Fruit fly (Drosophila melanogaster): ENCODE data around the gene Cpr78Cc.

The Cpr78Cc gene

DNA sequence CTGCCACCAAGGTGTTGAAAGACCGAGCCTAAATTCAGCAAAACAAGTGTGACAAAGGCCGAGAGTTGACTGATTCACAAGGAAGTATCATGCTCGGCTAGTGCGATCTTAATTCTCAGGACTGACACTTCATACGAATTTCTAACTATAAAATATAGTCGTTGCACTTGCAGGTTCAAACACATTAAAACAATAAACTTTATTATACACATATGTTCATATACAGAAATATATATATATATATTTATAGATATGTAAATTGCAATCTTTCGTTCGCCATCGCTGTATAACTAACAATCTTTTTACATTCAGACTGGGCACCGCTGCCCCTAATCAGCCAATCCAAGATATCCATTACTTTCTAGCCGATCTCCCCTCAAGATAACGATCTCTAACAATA lies 29.9 kb upstream of the Cpr78Cc start, which contains the start of gene CG9389:
TSS of gene CG9389 (minus strand) at position 101 of the 400 bp plus-strand sequence.
- TF ChIP-seq CG8478 (optimal IDR thresholded peaks at IDR 0.05) = no peak
- TF ChIP-seq CTCF (optimal IDR thresholded peaks at IDR 0.05) = no peak

DNA sequence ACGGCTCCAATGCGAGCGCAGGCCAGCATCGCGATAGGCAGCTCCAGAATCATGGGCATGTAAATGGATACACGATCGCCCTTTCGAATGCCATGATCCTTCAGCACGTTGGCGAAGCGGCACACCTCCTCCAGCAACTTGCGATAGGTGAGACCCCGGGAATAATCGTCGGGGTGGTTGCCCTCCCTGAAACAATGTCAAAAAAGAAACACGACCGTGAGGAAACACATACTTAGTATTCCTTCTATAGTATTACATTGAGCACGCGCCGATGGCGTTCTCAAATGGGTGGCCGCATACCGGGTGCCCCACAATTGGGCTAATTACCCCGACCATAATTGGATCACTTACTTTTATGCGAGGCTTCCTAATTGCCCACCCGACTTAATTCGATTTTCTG lies 26.9 kb upstream of the Cpr78Cc start:
- TF ChIP-seq CTCF (optimal IDR thresholded peaks at IDR 0.05) = no peak
- no peak for TF ChIP-seq CG8478 (optimal IDR thresholded peaks at IDR 0.05)

DNA sequence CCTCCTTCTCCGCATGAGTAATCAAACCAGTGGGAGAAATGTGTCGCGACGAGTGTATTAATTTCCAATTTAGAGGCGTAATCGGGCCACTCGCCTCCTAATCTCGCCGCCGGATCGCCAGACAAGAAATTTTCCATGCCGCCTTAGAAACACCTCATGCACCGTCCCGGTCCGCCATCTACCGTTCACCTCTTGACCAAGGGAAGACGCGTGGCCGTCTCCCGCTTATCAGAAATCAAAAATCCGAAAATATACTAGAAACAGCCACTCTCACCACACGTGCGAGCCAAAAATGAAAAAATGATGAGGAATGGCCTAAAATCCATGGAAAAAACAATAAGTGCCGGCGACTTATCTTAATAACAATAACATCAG lies 24.5 kb upstream of the Cpr78Cc start:
- TF ChIP-seq CG8478 (optimal IDR thresholded peaks at IDR 0.05) = no peak
- peak; percentile 21 to 29 for TF ChIP-seq CTCF (optimal IDR thresholded peaks at IDR 0.05)

DNA sequence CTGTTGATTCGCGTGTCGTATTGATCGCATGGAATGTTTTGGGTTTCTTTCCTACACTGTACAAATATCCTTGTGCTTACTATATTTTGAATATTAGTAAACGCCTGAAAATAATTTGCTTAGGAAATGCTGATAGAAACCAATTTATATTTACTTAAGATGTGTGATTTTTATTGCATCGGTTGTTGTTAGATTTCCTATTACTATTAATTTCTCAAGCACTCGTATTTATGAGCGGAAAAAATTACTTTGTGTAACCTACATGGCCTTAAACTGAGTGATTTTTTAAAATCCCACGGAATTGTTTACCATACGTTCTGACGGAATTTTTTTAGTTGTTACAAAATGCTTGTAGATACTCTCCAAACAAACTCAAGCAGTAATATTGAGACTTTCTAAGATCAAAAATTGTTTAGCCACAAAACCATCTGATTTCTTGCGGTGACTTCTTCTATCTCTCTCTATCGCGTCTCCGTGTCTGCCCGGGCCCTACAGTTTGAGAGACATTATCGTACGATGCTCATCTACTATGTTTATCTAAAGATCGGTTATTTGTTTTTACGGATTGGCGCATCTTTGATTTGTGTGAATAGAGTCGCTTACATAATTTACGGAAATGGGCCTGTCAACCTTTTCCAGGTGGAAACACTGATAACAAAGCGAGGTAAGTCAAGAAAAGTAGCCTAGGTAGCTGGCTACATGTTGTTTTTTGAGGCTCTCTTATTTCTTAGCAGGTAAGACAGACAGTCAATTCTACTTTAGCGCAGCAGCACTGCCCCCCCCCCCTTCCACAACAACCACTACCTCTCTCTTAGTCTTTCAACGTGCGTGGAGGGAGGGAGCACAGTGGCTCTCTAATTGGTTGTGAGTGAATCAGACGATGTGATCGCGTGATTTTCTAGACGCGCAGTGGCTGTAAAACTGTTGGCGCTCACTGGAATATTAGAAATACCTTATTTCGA lies 23.8 kb upstream of the Cpr78Cc start:
- TF ChIP-seq CG8478 (optimal IDR thresholded peaks at IDR 0.05) (no peak), CTCF (optimal IDR thresholded peaks at IDR 0.05) (no peak)

DNA sequence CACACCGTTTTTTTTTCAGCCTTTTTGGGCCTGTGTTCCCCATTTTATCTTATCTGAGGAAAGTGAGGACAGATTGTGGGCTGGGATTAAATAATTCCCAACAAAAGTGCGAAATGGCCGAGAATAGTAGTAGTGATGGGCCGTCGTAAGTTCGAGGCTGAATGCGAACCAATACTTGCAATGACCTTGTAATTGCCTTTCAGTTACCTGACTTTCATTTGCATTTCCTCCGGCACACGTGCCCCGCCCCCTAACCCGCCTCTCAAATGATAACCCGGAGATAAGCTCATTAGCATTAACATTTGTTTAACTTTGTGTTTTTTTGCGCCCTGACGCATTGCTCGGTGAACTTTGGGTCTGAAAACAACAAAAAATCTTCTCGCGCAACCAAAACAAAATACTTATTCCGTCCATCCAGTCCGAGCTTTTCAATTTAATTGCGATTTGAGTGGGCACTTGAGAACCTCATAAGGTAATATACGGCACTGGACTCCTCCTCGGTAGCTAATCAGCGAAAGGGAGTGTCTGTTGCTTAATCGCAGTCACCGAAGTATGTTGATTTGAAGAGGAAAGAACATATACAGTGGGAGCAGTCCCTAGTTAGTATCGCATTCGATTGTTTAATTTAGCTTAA lies 22.4 kb upstream of the Cpr78Cc start:
- TF ChIP-seq CG8478 (optimal IDR thresholded peaks at IDR 0.05) = no peak
- no peak for TF ChIP-seq CTCF (optimal IDR thresholded peaks at IDR 0.05)

DNA sequence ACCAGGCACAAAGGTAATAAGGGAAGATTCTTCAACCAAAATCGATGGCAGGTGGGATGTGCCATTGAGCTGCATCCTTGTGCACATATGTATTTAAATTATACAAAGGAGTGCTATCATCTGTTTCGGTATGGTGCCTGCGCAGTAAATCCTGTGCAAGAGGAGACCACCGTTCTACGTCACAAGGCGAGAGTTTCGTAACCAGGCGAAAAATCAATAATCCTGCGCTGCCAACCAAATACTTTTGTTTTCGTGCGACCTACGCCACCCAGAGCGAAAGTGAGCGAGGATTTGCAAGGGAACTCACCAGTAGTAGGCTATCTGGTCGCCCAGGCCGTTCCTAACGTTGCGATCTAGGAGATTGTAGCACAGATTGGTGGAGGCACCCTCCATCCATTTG lies 21.2 kb upstream of the Cpr78Cc start:
- no peak for TF ChIP-seq CTCF (optimal IDR thresholded peaks at IDR 0.05)
- TF ChIP-seq CG8478 (optimal IDR thresholded peaks at IDR 0.05) = no peak

DNA sequence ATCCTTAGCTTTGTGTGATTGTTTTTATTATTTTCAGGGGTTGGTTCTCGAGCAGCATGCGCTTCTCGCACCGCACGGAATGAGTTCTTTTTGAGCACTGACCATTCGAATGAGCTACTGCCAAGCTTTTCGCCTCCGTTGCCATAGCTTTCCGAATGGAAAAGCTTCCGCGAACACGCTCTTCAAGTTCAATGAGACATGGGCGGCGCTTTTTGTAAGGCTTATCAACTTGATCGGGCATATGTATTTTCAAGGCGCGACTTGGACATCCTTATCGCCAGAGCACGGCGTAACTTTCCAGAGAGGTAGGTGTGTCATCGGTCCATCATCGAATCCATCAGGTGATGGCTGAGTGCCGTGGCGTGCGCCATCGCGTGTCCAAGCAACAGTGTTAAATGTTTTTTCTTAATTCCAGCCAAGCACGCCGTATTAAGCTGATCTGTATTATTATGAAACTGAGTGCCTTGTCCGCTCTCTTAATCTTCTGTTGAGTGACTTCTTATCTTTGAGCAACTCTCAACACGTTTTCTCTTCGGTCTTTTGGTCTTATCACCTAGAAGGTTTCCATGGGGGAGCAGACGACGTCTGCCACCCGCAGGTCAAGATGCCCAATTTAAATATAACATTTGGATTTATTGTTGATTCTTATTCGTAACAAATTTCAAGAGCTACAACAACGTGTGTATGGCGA lies 20.4 kb upstream of the Cpr78Cc start, which contains the start of gene AcCoAS:
TSS of gene AcCoAS (minus strand) at position 368 of the 691 bp plus-strand sequence.
- TF ChIP-seq CG8478 (optimal IDR thresholded peaks at IDR 0.05) (no peak), CTCF (optimal IDR thresholded peaks at IDR 0.05) (no peak)

DNA sequence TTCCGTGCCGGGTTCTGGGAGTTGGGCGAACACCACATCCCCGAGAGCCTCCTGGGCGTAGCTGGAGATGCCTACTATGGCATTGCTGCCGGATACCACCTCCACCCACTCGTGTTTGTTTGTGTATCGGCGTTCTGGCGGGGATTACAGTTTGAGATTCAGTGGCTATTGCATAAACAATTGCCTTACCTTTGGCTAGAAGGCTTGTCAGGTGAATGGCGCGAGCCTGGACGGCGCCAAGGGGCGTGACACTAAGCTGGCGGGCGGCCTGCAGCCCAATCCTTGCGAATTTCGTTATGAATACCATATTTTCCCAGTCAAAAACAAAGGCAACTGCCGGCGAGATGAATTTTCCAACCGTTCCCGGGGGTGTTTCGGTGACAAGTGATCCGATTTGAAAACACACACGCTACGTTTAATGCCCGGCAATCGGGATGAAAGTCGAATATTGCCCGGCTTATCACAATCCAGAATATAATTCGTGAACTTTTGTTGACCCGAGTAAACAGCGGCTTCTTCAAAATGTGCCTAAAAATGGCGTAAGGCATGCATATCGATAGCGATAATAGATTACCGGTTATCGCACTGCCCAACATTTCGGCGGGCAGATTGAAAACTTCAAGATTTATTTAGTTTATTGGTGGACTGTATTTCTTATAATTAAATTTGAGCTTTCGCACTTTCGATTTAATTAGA lies 19.2 kb upstream of the Cpr78Cc start, which contains the start of gene ppl:
TSS of gene ppl (minus strand) at position 511 of the 696 bp plus-strand sequence.
- TF ChIP-seq CG8478 (optimal IDR thresholded peaks at IDR 0.05) = no peak
- TF ChIP-seq CTCF (optimal IDR thresholded peaks at IDR 0.05) = peak in 1 of 2 experiments; percentile 18

DNA sequence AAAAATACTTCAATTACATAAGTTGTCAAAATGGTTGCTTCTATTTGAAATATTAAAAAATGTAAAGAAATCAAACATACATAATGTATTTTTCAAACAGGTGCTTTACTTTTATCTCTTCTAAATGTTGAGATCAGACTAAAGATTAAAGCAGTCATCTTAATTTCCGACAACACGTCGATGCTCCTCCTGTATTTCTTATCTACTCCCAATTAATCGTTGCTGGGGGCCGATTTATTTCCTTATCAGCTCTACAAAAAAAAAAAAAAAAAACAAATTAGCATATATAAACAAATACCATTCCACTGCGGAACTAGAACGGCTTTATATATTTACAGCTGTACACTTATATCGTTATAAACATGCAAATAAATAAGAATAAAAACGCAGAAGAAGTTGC lies 18.7 kb upstream of the Cpr78Cc start:
- TF ChIP-seq CG8478 (optimal IDR thresholded peaks at IDR 0.05) (no peak), CTCF (optimal IDR thresholded peaks at IDR 0.05) (no peak)

DNA sequence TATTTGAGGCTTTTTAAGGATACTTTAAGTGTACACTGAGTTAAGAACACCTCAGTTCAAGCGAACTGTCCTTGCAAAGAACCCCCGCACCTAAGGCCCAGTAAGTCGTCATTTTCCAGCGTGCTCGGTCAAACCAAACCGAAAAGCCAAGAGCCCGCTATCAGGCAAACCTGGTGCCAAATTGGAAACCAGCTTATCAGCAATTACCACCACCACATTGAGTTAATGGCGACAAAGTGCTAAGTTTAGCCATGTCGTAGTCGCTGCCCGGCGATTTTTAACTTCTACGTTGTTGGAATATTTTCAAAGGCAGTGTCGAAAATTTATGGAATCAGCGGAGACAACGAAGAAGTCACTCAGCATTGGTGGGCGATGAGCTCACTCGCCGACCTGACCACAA lies 17.6 kb upstream of the Cpr78Cc start:
- no peak for TF ChIP-seq CTCF (optimal IDR thresholded peaks at IDR 0.05)
- TF ChIP-seq CG8478 (optimal IDR thresholded peaks at IDR 0.05) = no peak

DNA sequence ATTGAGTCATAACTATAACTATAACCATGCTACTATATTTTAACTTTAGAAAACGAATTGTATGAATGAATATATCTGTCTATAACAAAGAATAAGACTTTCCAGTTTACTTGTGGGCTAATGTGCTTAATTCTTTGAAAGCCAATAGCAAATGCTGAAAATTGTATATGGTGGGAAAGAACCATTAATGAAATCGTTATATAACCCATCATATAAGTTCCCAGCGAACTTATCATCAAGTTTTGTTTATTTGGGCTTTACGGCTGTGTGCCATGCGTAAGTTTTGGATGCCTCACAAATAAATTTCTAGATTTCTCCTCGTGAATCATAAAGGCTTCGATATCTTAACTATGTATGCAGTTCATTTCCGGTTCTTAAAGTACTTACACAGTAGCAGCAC lies 16.6 kb upstream of the Cpr78Cc start:
- TF ChIP-seq CG8478 (optimal IDR thresholded peaks at IDR 0.05) (no peak), CTCF (optimal IDR thresholded peaks at IDR 0.05) (no peak)

DNA sequence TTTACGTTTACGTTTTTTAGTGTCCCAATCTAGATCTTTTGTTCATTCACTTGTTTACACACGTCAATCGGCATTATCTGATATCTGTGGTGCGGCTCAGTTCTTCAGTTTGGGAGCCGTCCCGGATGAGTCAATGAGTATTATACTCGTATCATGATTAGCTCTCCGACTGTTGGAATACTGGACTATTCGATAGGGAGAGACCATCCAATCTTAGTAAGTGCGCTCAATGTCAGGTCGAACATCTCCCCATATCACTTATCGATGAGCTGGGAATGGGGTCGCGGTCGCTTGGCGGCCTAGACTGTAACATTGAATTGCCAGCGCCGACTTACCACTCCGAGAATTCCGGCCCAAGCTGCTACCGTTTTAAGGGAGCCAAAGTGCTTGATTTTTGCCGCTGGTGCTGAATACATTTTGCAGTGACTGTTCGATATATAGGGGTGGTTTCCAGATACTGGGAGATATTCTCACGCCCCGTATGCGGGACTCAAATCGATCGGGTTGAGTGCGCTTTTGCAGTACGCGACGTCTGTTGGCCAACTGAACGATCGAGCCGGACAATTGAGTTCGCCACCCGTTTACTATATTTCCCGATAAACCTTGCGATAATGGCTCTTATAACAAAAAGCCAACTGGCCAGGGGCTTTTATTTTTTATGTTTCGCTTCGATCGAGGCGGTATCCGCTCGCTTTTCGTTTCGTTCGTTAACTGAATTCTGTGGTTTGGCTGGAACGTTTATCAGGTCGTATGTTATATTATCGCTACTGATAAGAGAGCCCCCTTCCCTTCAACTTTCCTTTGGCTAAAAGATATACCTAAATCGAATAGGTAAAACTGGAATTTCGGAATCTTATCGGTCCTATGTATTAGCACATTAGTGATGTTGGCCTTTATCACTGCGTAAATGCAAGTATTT lies 15.4 kb upstream of the Cpr78Cc start:
- no peak for TF ChIP-seq CTCF (optimal IDR thresholded peaks at IDR 0.05)

DNA sequence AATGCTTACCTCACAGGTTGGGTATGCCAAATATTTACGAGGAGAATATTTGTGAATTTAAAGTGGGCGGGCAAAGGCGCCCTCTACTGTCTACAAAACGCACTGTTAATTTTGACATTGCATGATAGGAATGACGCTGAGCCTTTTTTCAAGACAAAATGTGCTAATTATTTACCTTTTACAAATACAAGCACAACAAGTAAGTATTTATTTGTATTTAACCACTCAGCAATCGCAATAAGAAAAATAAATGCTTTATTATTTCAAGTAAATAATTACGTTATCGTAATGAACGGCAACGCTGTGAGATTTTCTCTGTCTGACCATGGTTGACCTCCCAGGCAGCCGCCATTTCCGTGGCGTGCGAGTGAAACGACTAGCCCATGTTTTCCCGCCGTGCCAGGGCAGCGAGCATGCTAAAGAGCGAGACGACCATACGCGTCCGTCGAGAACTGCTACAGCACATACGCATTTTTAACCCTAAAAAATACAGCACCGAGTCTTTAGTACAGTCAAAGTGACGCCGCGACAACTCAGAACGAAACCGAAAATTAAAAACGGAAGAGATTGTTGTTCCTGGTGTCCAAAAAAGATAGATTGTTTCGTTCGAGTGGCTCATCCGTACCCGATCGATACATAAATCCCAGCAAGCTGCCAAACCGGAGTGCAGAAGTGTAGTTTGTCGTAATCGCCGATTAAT lies 14.6 kb upstream of the Cpr78Cc start, which contains the start of the genes CG12974 and pzg:
TSS of gene CG12974 (minus strand) at position 324 of the 700 bp plus-strand sequence.
TSS of gene pzg (plus strand) at position 461 of the 700 bp plus-strand sequence.
- TF ChIP-seq CG8478 (optimal IDR thresholded peaks at IDR 0.05) (no peak), CTCF (optimal IDR thresholded peaks at IDR 0.05) (peak; percentile 88 to 90)
